Worm (Caenorhabditis elegans) whole organism, L4/young adult: Measurements from ENCODE around the gene T05H10.1.

Experiments used
- W03F9.2 ChIP-seq: fragments of 150-350 bp; optimal IDR thresholded peaks from 2 replicates; lab custom pipeline; 2014; ENCODE audit warnings: missing biosample characterization, missing genetic modification characterization
- dao-5 ChIP-seq: sonication (generic microtip); optimal IDR thresholded peaks from 2 replicates; lab custom pipeline; 2016; ENCODE audit warnings: missing genotype, missing genetic modification characterization, moderate library complexity, missing compliant biosample characterization
- him-1 ChIP-seq: sonication (generic microtip); optimal IDR thresholded peaks from 2 replicates; lab custom pipeline; 2016; ENCODE audit warnings: missing genotype, missing genetic modification reagents, missing genetic modification characterization, missing compliant biosample characterization

The T05H10.1 gene

ce11 chrII:8042289-8042688 is at the start of gene T05H10.1:
T05H10.1 (plus strand) TSS chrII:8042589.
- TF ChIP-seq dao-5 (tag; lab: Kevin White, UChicago) = no peak
- TF ChIP-seq W03F9.2 = no peak
- no peak for TF ChIP-seq him-1

ce11 chrII:8001428-8001827 is 41.0 kb upstream of the T05H10.1 start:
- no peak for TF ChIP-seq him-1
- no peak for TF ChIP-seq W03F9.2
- TF ChIP-seq dao-5 (tag; lab: Kevin White, UChicago) = no peak

ce11 chrII:8004157-8004556 is 38.2 kb upstream of the T05H10.1 start, which contains the start of gene pgp-11:
pgp-11 (minus strand) TSS chrII:8004257.
- TF ChIP-seq dao-5 (tag; lab: Kevin White, UChicago) = no peak
- TF ChIP-seq him-1 = no peak
- no peak for TF ChIP-seq W03F9.2

- TF ChIP-seq dao-5 (tag; lab: Kevin White, UChicago) (no peak), W03F9.2 (no peak), him-1 (no peak)
These were observed 37.6 kb upstream of the T05H10.1 start for ce11 chrII:8004752-8005151.

ce11 chrII:8006962-8007361 is 35.4 kb upstream of the T05H10.1 start:
- TF ChIP-seq him-1 (no peak), W03F9.2 (no peak), dao-5 (tag; lab: Kevin White, UChicago) (no peak)

- no peak for TF ChIP-seq him-1
- TF ChIP-seq dao-5 (tag; lab: Kevin White, UChicago) = no peak
- TF ChIP-seq W03F9.2 = no peak
These were observed 34.1 kb upstream of the T05H10.1 start, which contains the start of gene glna-2 for ce11 chrII:8008334-8008733. glna-2 (plus strand) TSS chrII:8008634.

ce11 chrII:8012071-8013031 is 30.0 kb upstream of the T05H10.1 start, which contains the start of gene DH11.2:
DH11.2 (plus strand) TSS chrII:8012816.
- TF ChIP-seq W03F9.2 = no peak
- TF ChIP-seq him-1 = no peak
- TF ChIP-seq dao-5 (tag; lab: Kevin White, UChicago) = no peak

ce11 chrII:8015483-8015938 is 26.9 kb upstream of the T05H10.1 start:
- TF ChIP-seq dao-5 (tag; lab: Kevin White, UChicago) (no peak), him-1 (no peak), W03F9.2 (peak; percentile 29)

ce11 chrII:8016167-8016566 is 26.2 kb upstream of the T05H10.1 start:
- TF ChIP-seq him-1 (no peak), W03F9.2 (peak; percentile 58), dao-5 (tag; lab: Kevin White, UChicago) (no peak)

- TF ChIP-seq W03F9.2 (peak; percentile 34), dao-5 (tag; lab: Kevin White, UChicago) (peak; percentile 37), him-1 (no peak)
These were observed 25.6 kb upstream of the T05H10.1 start for ce11 chrII:8016761-8017160.

ce11 chrII:8017380-8017779 is 25.0 kb upstream of the T05H10.1 start, which contains the start of gene zyg-11:
zyg-11 (plus strand) TSS chrII:8017680.
- TF ChIP-seq him-1 (no peak), W03F9.2 (no peak), dao-5 (tag; lab: Kevin White, UChicago) (no peak)

ce11 chrII:8020580-8021044 is 21.8 kb upstream of the T05H10.1 start:
- TF ChIP-seq him-1 (no peak), dao-5 (tag; lab: Kevin White, UChicago) (no peak), W03F9.2 (no peak)

- TF ChIP-seq dao-5 (tag; lab: Kevin White, UChicago) (no peak), him-1 (no peak), W03F9.2 (no peak)
These were observed 19.9 kb upstream of the T05H10.1 start, which contains the start of gene hda-2 for ce11 chrII:8022461-8022860. hda-2 (minus strand) TSS chrII:8022561.

- TF ChIP-seq dao-5 (tag; lab: Kevin White, UChicago) (no peak), W03F9.2 (no peak), him-1 (no peak)
These were observed 14.7 kb upstream of the T05H10.1 start, which contains the start of gene swsn-7 for ce11 chrII:8027663-8028062. swsn-7 (minus strand) TSS chrII:8027763.

ce11 chrII:8028246-8028694 is 14.1 kb upstream of the T05H10.1 start:
- TF ChIP-seq W03F9.2 = no peak
- peak; percentile 93 for TF ChIP-seq him-1
- TF ChIP-seq dao-5 (tag; lab: Kevin White, UChicago) = peak; percentile 70
